Worm (Caenorhabditis elegans): ENCODE data around the gene ZC155.2.

- TF ChIP-seq nhr-77 (tag; optimal IDR thresholded peaks at IDR 0.05): no peak
- TF ChIP-seq daf-12 (tag; optimal IDR thresholded peaks at IDR 0.05): no peak
- TF ChIP-seq aly-2 (tag; optimal IDR thresholded peaks at IDR 0.05): no peak
Observed at ce11 chrIII:5195690-5196089, 23.1 kb upstream of the ZC155.2 start, which contains the start of gene moc-6.

Measured in whole organism, L3 larva.